Worm (Caenorhabditis elegans): Measurements from ENCODE around the gene F02A9.1.

Gene F02A9.1

ce11 chrIII:9091392-9092291 lies 14.0 kb upstream of the F02A9.1 start, which contains the start of gene glp-1:
glp-1 (plus strand) TSS chrIII:9092241.
- TF ChIP-seq snpc-3.4 (tag; optimal IDR thresholded peaks at IDR 0.05) = peak; percentile 32
- TF ChIP-seq F37B4.10 (GFP tag; IDR thresholded peaks at IDR 0.05) = no peak
- TF ChIP-seq lsl-1 (GFP tag; optimal IDR thresholded peaks at IDR 0.05) = peak; percentile 95
- peak; percentile 61; the same call in 1 of the 2 replicates for TF ChIP-seq attf-3 (GFP tag; conservative IDR thresholded peaks at IDR 0.05)
- TF ChIP-seq ztf-3 (GFP tag; optimal IDR thresholded peaks at IDR 0.05) = no peak
- TF ChIP-seq efl-1 (GFP tag; optimal IDR thresholded peaks at IDR 0.05) = peak; percentile 91
- no peak for TF ChIP-seq ztf-18 (tag; optimal IDR thresholded peaks at IDR 0.05)
- peak; percentile 46; the same call in 1 of the 2 replicates for TF ChIP-seq ceh-91 (GFP tag; IDR thresholded peaks at IDR 0.05)
- TF ChIP-seq F57C9.4 (tag; optimal IDR thresholded peaks at IDR 0.05) = no peak
- no peak for TF ChIP-seq C06A6.2 (GFP tag; conservative IDR thresholded peaks at IDR 0.05)
- no peak for TF ChIP-seq Y56A3A.18 (GFP tag; IDR thresholded peaks at IDR 0.05)
- TF ChIP-seq cebp-1 (GFP tag; IDR thresholded peaks at IDR 0.05) = no peak
- no peak for TF ChIP-seq cebp-1 (tag; optimal IDR thresholded peaks at IDR 0.05)
- 0 out of 2 replicates have a peak, but pooled peaks have one; percentile 42 for TF ChIP-seq F33H1.4 (GFP tag; IDR thresholded peaks at IDR 0.05)
- no peak for TF ChIP-seq ceh-27 (GFP tag; optimal IDR thresholded peaks at IDR 0.05)
- peak; percentile 66 for TF ChIP-seq madf-8 (GFP tag; conservative IDR thresholded peaks at IDR 0.05)
- TF ChIP-seq lin-54 (GFP tag; optimal IDR thresholded peaks at IDR 0.05) = peak; percentile 31
- no peak for TF ChIP-seq lsy-27 (tag; optimal IDR thresholded peaks at IDR 0.05; ENCODE audit: borderline replicate concordance, insufficient read depth)
- TF ChIP-seq ccch-3 (GFP tag; optimal IDR thresholded peaks at IDR 0.05) = no peak
- TF ChIP-seq egl-44 (GFP tag; IDR thresholded peaks at IDR 0.05) = no peak
- no peak for TF ChIP-seq rcor-1 (GFP tag; IDR thresholded peaks at IDR 0.05)
- no peak for TF ChIP-seq attf-6 (GFP tag; IDR thresholded peaks at IDR 0.05)
- TF ChIP-seq hrde-1 (tag; optimal IDR thresholded peaks at IDR 0.05; ENCODE audit: borderline replicate concordance) = no peak
- TF ChIP-seq nfya-1 (tag; optimal IDR thresholded peaks at IDR 0.05; ENCODE audit: borderline replicate concordance, insufficient read depth) = no peak
- TF ChIP-seq hmg-20 (GFP tag; IDR thresholded peaks at IDR 0.05) = no peak
- no peak for TF ChIP-seq sdz-38 (tag; optimal IDR thresholded peaks at IDR 0.05)
- TF ChIP-seq dpl-1 (GFP tag; optimal IDR thresholded peaks at IDR 0.05) = peak; percentile 65
- TF ChIP-seq bed-1 (GFP tag; IDR thresholded peaks at IDR 0.05) = no peak
- peak; percentile 60; the same call in 1 of the 2 replicates for TF ChIP-seq D2030.7 (GFP tag; IDR thresholded peaks at IDR 0.05)
- no peak for TF ChIP-seq let-607 (tag; optimal IDR thresholded peaks at IDR 0.05)
- no peak for TF ChIP-seq dpff-1 (tag; optimal IDR thresholded peaks at IDR 0.05)
- TF ChIP-seq xnd-1 (tag; optimal IDR thresholded peaks at IDR 0.05) = peak; percentile 30
- no peak for TF ChIP-seq nfya-2 (GFP tag; IDR thresholded peaks at IDR 0.05)
- TF ChIP-seq hmg-1.2 (GFP tag; IDR thresholded peaks at IDR 0.05) = peak; percentile 5; the same call in 1 of the 2 replicates
- peak; percentile 80; the same call in 1 of the 2 replicates for TF ChIP-seq madf-6 (GFP tag; IDR thresholded peaks at IDR 0.05)

DNA sequence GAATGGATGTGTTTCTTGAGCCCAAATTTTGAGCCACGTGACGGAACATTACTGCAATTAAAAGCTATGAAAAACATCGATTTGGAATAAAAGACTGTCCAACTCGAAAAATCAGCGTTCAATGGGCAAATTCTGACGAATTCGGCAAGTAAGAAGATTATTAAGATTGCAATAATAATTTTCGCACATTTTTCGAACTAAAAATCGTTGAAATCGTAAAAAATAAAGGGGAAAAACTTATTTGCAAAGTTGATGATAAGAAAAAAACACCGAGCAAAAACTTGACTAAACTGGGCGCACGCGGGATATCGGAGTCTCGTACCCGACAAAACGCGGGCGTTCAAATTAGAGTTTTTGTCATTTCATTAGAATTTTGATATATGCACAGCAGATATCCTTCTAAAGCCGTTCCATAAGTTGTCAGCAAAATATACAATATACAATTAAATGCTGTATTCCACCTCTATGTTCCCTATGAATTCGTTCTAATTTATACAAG lies 11.8 kb upstream of the F02A9.1 start, which contains the start of the genes mccc-2 and mrpl-44:
mccc-2 (minus strand) TSS at position 51 of the 499 bp plus-strand sequence.
mrpl-44 (minus strand) TSS at position 51 of the 499 bp plus-strand sequence.
- TF ChIP-seq efl-1 (GFP tag; optimal IDR thresholded peaks at IDR 0.05) = peak; percentile 52
- TF ChIP-seq mcd-1 (GFP tag; IDR thresholded peaks at IDR 0.05) = 0 out of 2 replicates have a peak, but pooled peaks have one; percentile 25
- peak; percentile 56 for TF ChIP-seq lin-54 (GFP tag; optimal IDR thresholded peaks at IDR 0.05)
- TF ChIP-seq attf-3 (GFP tag; conservative IDR thresholded peaks at IDR 0.05) = peak; percentile 96
- TF ChIP-seq hmg-1.2 (GFP tag; IDR thresholded peaks at IDR 0.05) = no peak
- no peak for TF ChIP-seq F37B4.10 (GFP tag; IDR thresholded peaks at IDR 0.05)
